Worm (Caenorhabditis elegans): Measurements from ENCODE around the gene ostb-1.

ce11 chrII:7815406-7815805, 48.9 kb upstream of the ostb-1 start:
- TF ChIP-seq tab-1 (GFP tag; IDR thresholded peaks at IDR 0.05) = no peak
- no peak for TF ChIP-seq ztf-29 (GFP tag; IDR thresholded peaks at IDR 0.05)
- no peak for TF ChIP-seq ztf-23 (GFP tag; IDR thresholded peaks at IDR 0.05)
- TF ChIP-seq klf-2 (GFP tag; conservative IDR thresholded peaks at IDR 0.05) = no peak
- TF ChIP-seq cog-1 (tag; optimal IDR thresholded peaks at IDR 0.05) = no peak
- TF ChIP-seq flt-1 (GFP tag; IDR thresholded peaks at IDR 0.05) = no peak
- TF ChIP-seq ref-1 (GFP tag; conservative IDR thresholded peaks at IDR 0.05) = no peak
- TF ChIP-seq med-1 (GFP tag; optimal IDR thresholded peaks at IDR 0.05; ENCODE audit: insufficient read depth) = no peak
